Fruit fly (Drosophila melanogaster): Measurements from ENCODE around the gene CG5953.

Gene CG5953

DNA sequence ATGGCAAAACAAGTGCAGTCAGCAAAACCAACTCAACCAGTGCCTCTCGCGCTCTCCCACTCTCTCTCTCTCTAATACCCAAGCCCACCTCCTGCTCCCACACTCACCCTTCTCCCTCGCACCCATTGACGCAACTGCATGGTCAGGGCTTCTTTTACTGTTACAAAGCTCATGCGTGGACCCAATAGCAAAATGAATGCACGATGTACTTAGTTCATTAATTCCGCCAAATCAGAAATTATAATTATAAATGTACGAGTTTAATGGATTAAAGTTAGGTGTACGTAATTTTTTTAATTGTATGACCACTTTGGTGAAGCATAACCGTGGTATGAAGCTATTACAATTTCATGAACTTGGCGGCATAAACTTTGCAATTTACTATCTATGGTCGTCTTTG, 13.1 kb upstream of the CG5953 start (continued):
- peak; percentile 34 for TF ChIP-seq tio (GFP tag; optimal IDR thresholded peaks at IDR 0.05)
- no peak for TF ChIP-seq CG11560 (tag; IDR thresholded peaks at IDR 0.05)
- TF ChIP-seq CG17385 (GFP tag; optimal IDR thresholded peaks at IDR 0.05) = peak; percentile 67
- peak in 1 of 2 experiments; percentile 82 for TF ChIP-seq eve (GFP tag; optimal IDR thresholded peaks at IDR 0.05)
- TF ChIP-seq CG10274 (GFP tag; optimal IDR thresholded peaks at IDR 0.05) = peak; percentile 13
- TF ChIP-seq TFAM (GFP tag; optimal IDR thresholded peaks at IDR 0.05) = no peak
- no peak for TF ChIP-seq tna (GFP tag; IDR thresholded peaks at IDR 0.05; ENCODE audit: partially characterized antibody)
- TF ChIP-seq E2f2 (GFP tag; IDR thresholded peaks at IDR 0.05) = peak; percentile 30; the same call in 1 of the 2 replicates
- TF ChIP-seq Elba2 (GFP tag; optimal IDR thresholded peaks at IDR 0.05) = no peak
- peak; percentile 20 for TF ChIP-seq Chrac-16 (GFP tag; optimal IDR thresholded peaks at IDR 0.05)
- TF ChIP-seq CG17186 (GFP tag; optimal IDR thresholded peaks at IDR 0.05) = no peak
- TF ChIP-seq Dref (GFP tag; IDR thresholded peaks at IDR 0.05) = no peak
- peak; percentile 42 for TF ChIP-seq Ssrp (tag; optimal IDR thresholded peaks at IDR 0.05)
- TF ChIP-seq CG4424 (GFP tag; optimal IDR thresholded peaks at IDR 0.05) = peak; percentile 35
- TF ChIP-seq CrebB (tag; optimal IDR thresholded peaks at IDR 0.05) = peak; percentile 55
- peak; percentile 56 for TF ChIP-seq CG5180 (GFP tag; optimal IDR thresholded peaks at IDR 0.05)
- no peak for TF ChIP-seq CG8359 (GFP tag; optimal IDR thresholded peaks at IDR 0.05; ENCODE audit: borderline replicate concordance)
- TF ChIP-seq CG4404 (GFP tag; IDR thresholded peaks at IDR 0.05) = no peak
- no peak for TF ChIP-seq ash1 (GFP tag; optimal IDR thresholded peaks at IDR 0.05)
- TF ChIP-seq chif (GFP tag; optimal IDR thresholded peaks at IDR 0.05) = peak in 1 of 2 experiments; percentile 40
- peak; percentile 11 for TF ChIP-seq nom (GFP tag; optimal IDR thresholded peaks at IDR 0.05)
- no peak for TF ChIP-seq Doc2 (GFP tag; IDR thresholded peaks at IDR 0.05)
- no peak for TF ChIP-seq CG8290 (GFP tag; optimal IDR thresholded peaks at IDR 0.05)
- TF ChIP-seq CG8290 (tag; optimal IDR thresholded peaks at IDR 0.05) = peak in 1 of 2 experiments; percentile 77
- peak; percentile 5 for TF ChIP-seq Fer2 (tag; optimal IDR thresholded peaks at IDR 0.05)
- TF ChIP-seq vvl (GFP tag; IDR thresholded peaks at IDR 0.05) = peak; percentile 80
- no peak for TF ChIP-seq bbx (GFP tag; IDR thresholded peaks at IDR 0.05; ENCODE audit: partially characterized antibody)
- TF ChIP-seq mld (GFP tag; IDR thresholded peaks at IDR 0.05; ENCODE audit: partially characterized antibody) = no peak
- no peak for TF ChIP-seq her (GFP tag; optimal IDR thresholded peaks at IDR 0.05)
- TF ChIP-seq CG11093 (GFP tag; IDR thresholded peaks at IDR 0.05) = 0 out of 3 replicates have a peak, but pooled peaks have one; percentile 23
- TF ChIP-seq crol (GFP tag; IDR thresholded peaks at IDR 0.05) = 0 out of 2 replicates have a peak, but pooled peaks have one; percentile 18
- TF ChIP-seq HLH3B (GFP tag; IDR thresholded peaks at IDR 0.05) = peak; percentile 50; the same call in 1 of the 2 replicates
- TF ChIP-seq CG13775 (GFP tag; optimal IDR thresholded peaks at IDR 0.05) = peak; percentile 30
- TF ChIP-seq cwo (GFP tag; optimal IDR thresholded peaks at IDR 0.05) = peak; percentile 77
- peak; percentile 89 for TF ChIP-seq sens (GFP tag)
- peak; percentile 25 for TF ChIP-seq Camta (GFP tag; optimal IDR thresholded peaks at IDR 0.05)
- no peak for TF ChIP-seq tll (GFP tag; optimal IDR thresholded peaks at IDR 0.05)
- TF ChIP-seq CG15514 (GFP tag; optimal IDR thresholded peaks at IDR 0.05) = peak; percentile 68
- TF ChIP-seq CG10543 (GFP tag; optimal IDR thresholded peaks at IDR 0.05) = peak; percentile 39
- TF ChIP-seq HLHmδ (GFP tag; optimal IDR thresholded peaks at IDR 0.05) = no peak
- peak; percentile 36; the same call in 1 of the 2 replicates for TF ChIP-seq Ada2b (GFP tag; IDR thresholded peaks at IDR 0.05)
- peak; percentile 53 for TF ChIP-seq nau (GFP tag; optimal IDR thresholded peaks at IDR 0.05)
- peak; percentile 57; the same call in 1 of the 3 replicates for TF ChIP-seq CG17361 (GFP tag; IDR thresholded peaks at IDR 0.05)
- no peak for TF ChIP-seq YL-1 (GFP tag; optimal IDR thresholded peaks at IDR 0.05)
- peak; percentile 65 for TF ChIP-seq CG18619 (GFP tag; optimal IDR thresholded peaks at IDR 0.05)
- TF ChIP-seq yki (optimal IDR thresholded peaks at IDR 0.05) = no peak
- TF ChIP-seq lov (optimal IDR thresholded peaks at IDR 0.05) = no peak
- TF ChIP-seq lov (GFP tag; IDR thresholded peaks at IDR 0.05) = no peak
- no peak for TF ChIP-seq h (optimal IDR thresholded peaks at IDR 0.05)
- TF ChIP-seq dmrt11E (tag; optimal IDR thresholded peaks at IDR 0.05) = no peak
- TF ChIP-seq CG11085 (GFP tag; IDR thresholded peaks at IDR 0.05) = no peak
